Fruit fly (Drosophila melanogaster) whole organism, embryonic: ENCODE measurements around the gene alpha-Est8.

ENCODE experiments used
- Ada2b ChIP-seq: fragments of 200-800 bp; sonication (Bioruptor generic); IDR thresholded peaks from 2 replicates; pipeline ENCODE4 v1.3.6; 2022; ENCODE audit warnings: missing biosample characterization, missing genetic modification characterization
- Atf6 ChIP-seq: fragments of 200-800 bp; sonication (Bioruptor generic); IDR thresholded peaks from 2 replicates; pipeline ENCODE4 v1.3.6; 2022; ENCODE audit warnings: missing biosample characterization, missing genetic modification characterization
- Bgb ChIP-seq: fragments of 200-800 bp; sonication (Bioruptor generic); IDR thresholded peaks from 2 replicates; pipeline ENCODE4 v1.3.6; 2022; ENCODE audit warnings: missing biosample characterization, missing genetic modification characterization; ENCODE audit not compliant: partially characterized antibody
- BtbVII ChIP-seq: fragments of 200-800 bp; sonication (Bioruptor generic); optimal IDR thresholded peaks from 3 replicates; lab custom pipeline; 2017; ENCODE audit warnings: missing biosample characterization, mild to moderate bottlenecking, missing genetic modification characterization
- C15 ChIP-seq: fragments of 200-800 bp; sonication (Bioruptor generic); IDR thresholded peaks from 3 replicates; pipeline ENCODE4 v1.3.6; 2022; ENCODE audit warnings: missing biosample characterization, missing genetic modification characterization
- CG10431 ChIP-seq: fragments of 200-800 bp; sonication (Bioruptor generic); optimal IDR thresholded peaks from 3 replicates; lab custom pipeline; 2018; ENCODE audit warnings: missing biosample characterization, mild to moderate bottlenecking, missing genetic modification characterization
- CG10959 ChIP-seq: fragments of 200-800 bp; sonication (Bioruptor generic); IDR thresholded peaks from 2 replicates; pipeline ENCODE4 v1.3.6; 2022; ENCODE audit warnings: missing biosample characterization, missing genetic modification characterization
- CG11398 ChIP-seq: fragments of 200-800 bp; sonication (Bioruptor generic); optimal IDR thresholded peaks from 2 replicates; lab custom pipeline; 2016; ENCODE audit warnings: missing biosample characterization, missing genetic modification characterization
- CG15514 ChIP-seq: fragments of 200-800 bp; sonication (Bioruptor generic); optimal IDR thresholded peaks from 3 replicates; lab custom pipeline; 2017; ENCODE audit warnings: missing biosample characterization, missing genetic modification characterization, mild to moderate bottlenecking, moderate library complexity, missing genetic modification reagents
- CG17385 ChIP-seq: fragments of 200-800 bp; sonication (Bioruptor generic); optimal IDR thresholded peaks from 3 replicates; lab custom pipeline; 2018; ENCODE audit warnings: missing biosample characterization, mild to moderate bottlenecking, missing genetic modification characterization
- CG17568 ChIP-seq: fragments of 200-800 bp; sonication (Bioruptor generic); optimal IDR thresholded peaks from 2 replicates; lab custom pipeline; 2018; ENCODE audit warnings: missing biosample characterization, mild to moderate bottlenecking, missing genetic modification characterization, moderate library complexity
- CG2120 ChIP-seq: fragments of 200-800 bp; sonication (Bioruptor generic); optimal IDR thresholded peaks from 3 replicates; lab custom pipeline; 2016; ENCODE audit warnings: missing biosample characterization, missing genetic modification characterization
- CG32772 ChIP-seq: fragments of 200-800 bp; sonication (Bioruptor generic); IDR thresholded peaks from 2 replicates; pipeline ENCODE4 v1.3.6; 2022; ENCODE audit warnings: missing biosample characterization, missing genetic modification characterization
- CG3281 ChIP-seq: fragments of 200-800 bp; sonication (Bioruptor generic); optimal IDR thresholded peaks from 3 replicates; lab custom pipeline; 2017; ENCODE audit warnings: missing biosample characterization, mild to moderate bottlenecking, missing genetic modification characterization
- CG3847 ChIP-seq: fragments of 200-800 bp; sonication (Bioruptor generic); IDR thresholded peaks from 2 replicates; pipeline ENCODE4 v1.3.6; 2022; ENCODE audit warnings: missing biosample characterization, missing genetic modification characterization
- CG4820 ChIP-seq: fragments of 200-800 bp; sonication (Bioruptor generic); optimal IDR thresholded peaks from 3 replicates; lab custom pipeline; 2016; ENCODE audit warnings: missing biosample characterization, missing genetic modification characterization
- CG8388 ChIP-seq: fragments of 200-800 bp; sonication (Bioruptor generic); optimal IDR thresholded peaks from 2 replicates; lab custom pipeline; 2019; ENCODE audit warnings: missing biosample characterization, mild to moderate bottlenecking, missing genetic modification characterization, moderate library complexity
- CG8944 ChIP-seq: fragments of 200-800 bp; sonication (Bioruptor generic); optimal IDR thresholded peaks from 3 replicates; lab custom pipeline; 2016; ENCODE audit warnings: missing biosample characterization, missing genetic modification characterization
- CG9876 ChIP-seq: fragments of 200-800 bp; sonication (Bioruptor generic); optimal IDR thresholded peaks from 2 replicates; lab custom pipeline; 2016; ENCODE audit warnings: missing biosample characterization, missing genetic modification characterization
- CkIIα-i1 ChIP-seq: fragments of 200-800 bp; sonication (Bioruptor generic); IDR thresholded peaks from 2 replicates; pipeline ENCODE4 v1.3.6; 2022; ENCODE audit warnings: missing biosample characterization, missing genetic modification characterization
- Eip74EF ChIP-seq, 2 experiments: fragments of 200-800 bp in 1 of 2; fragments of >200 bp in 1 of 2; sonication (Bioruptor generic) in 1 of 2; optimal IDR thresholded peaks; 2 replicates each; lab custom pipeline; 2017 to 2019; ENCODE audit warnings: missing biosample characterization in 2 of 2, missing genetic modification characterization in 2 of 2, mild to moderate bottlenecking in 1 of 2, moderate library complexity in 1 of 2
- Ets97D ChIP-seq: fragments of 200-800 bp; sonication (Bioruptor generic); optimal IDR thresholded peaks from 3 replicates; lab custom pipeline; 2016; ENCODE audit warnings: missing biosample characterization, missing genetic modification characterization
- H2.0 ChIP-seq: fragments of 200-800 bp; sonication (Bioruptor generic); IDR thresholded peaks from 2 replicates; pipeline ENCODE4 v1.3.6; 2022; ENCODE audit warnings: missing biosample characterization, missing genetic modification characterization
- HLHmδ ChIP-seq: fragments of 200-800 bp; sonication (Bioruptor generic); optimal IDR thresholded peaks from 2 replicates; lab custom pipeline; 2018; ENCODE audit warnings: missing biosample characterization, mild to moderate bottlenecking, missing genetic modification characterization, moderate library complexity
- HmgD ChIP-seq: fragments of 200-800 bp; sonication (Bioruptor generic); optimal IDR thresholded peaks from 3 replicates; lab custom pipeline; 2016; ENCODE audit warnings: missing biosample characterization, missing genetic modification characterization
- HmgZ ChIP-seq: fragments of 200-800 bp; sonication (Bioruptor generic); optimal IDR thresholded peaks from 2 replicates; lab custom pipeline; 2018; ENCODE audit warnings: missing biosample characterization, mild to moderate bottlenecking, missing genetic modification characterization
- Hmr ChIP-seq: fragments of 200-800 bp; sonication (Bioruptor generic); optimal IDR thresholded peaks from 3 replicates; lab custom pipeline; 2017; ENCODE audit warnings: mild to moderate bottlenecking, missing biosample characterization, missing genetic modification reagents, missing genetic modification characterization
- Meics ChIP-seq: fragments of 200-800 bp; sonication (Bioruptor generic); optimal IDR thresholded peaks from 2 replicates; lab custom pipeline; 2017; ENCODE audit warnings: missing biosample characterization, mild to moderate bottlenecking, missing genetic modification characterization
- Nf-YC ChIP-seq: fragments of 200-800 bp; optimal IDR thresholded peaks from 3 replicates; lab custom pipeline; 2019; ENCODE audit warnings: missing biosample characterization, mild to moderate bottlenecking, missing genetic modification characterization, moderate library complexity
- Ssrp ChIP-seq: fragments of 200-800 bp; sonication (Bioruptor generic); optimal IDR thresholded peaks from 2 replicates; lab custom pipeline; 2018; ENCODE audit warnings: missing biosample characterization, mild to moderate bottlenecking, missing genetic modification characterization, moderate library complexity
- Xbp1 ChIP-seq: fragments of 200-800 bp; sonication (Bioruptor generic); optimal IDR thresholded peaks from 3 replicates; lab custom pipeline; 2016; ENCODE audit warnings: missing biosample characterization, mild to moderate bottlenecking, missing genetic modification characterization
- ase ChIP-seq: fragments of 200-800 bp; sonication (Bioruptor generic); IDR thresholded peaks from 3 replicates; pipeline ENCODE4 v1.3.6; 2022; ENCODE audit warnings: missing biosample characterization, missing genetic modification characterization
- az2 ChIP-seq: fragments of 200-800 bp; sonication (Bioruptor generic); optimal IDR thresholded peaks from 3 replicates; lab custom pipeline; 2016; ENCODE audit warnings: missing biosample characterization, missing genetic modification characterization
- cas ChIP-seq: fragments of 200-800 bp; sonication (Bioruptor generic); IDR thresholded peaks from 2 replicates; pipeline ENCODE4 v1.3.6; 2022; ENCODE audit warnings: missing biosample characterization, missing genetic modification characterization
- chif ChIP-seq, 2 experiments: fragments of 200-800 bp; sonication (Bioruptor generic); optimal IDR thresholded peaks; 3 replicates each; lab custom pipeline; 2016; ENCODE audit warnings: missing biosample characterization in 2 of 2, missing genetic modification characterization in 2 of 2
- cwo ChIP-seq: fragments of 200-800 bp; sonication (Bioruptor generic); optimal IDR thresholded peaks from 3 replicates; lab custom pipeline; 2017; ENCODE audit warnings: missing biosample characterization, missing genetic modification characterization, mild to moderate bottlenecking, moderate library complexity, missing genetic modification reagents
- disco-r ChIP-seq: fragments of 200-800 bp; sonication (Bioruptor generic); optimal IDR thresholded peaks from 2 replicates; lab custom pipeline; 2016; ENCODE audit warnings: missing biosample characterization, missing genetic modification characterization
- eve ChIP-seq, 2 experiments: fragments of >200 bp; optimal IDR thresholded peaks; 2 replicates each; lab custom pipeline; 2017; ENCODE audit warnings: missing biosample characterization in 2 of 2, missing genetic modification characterization in 2 of 2
- eyg ChIP-seq: fragments of 200-800 bp; sonication (Bioruptor generic); optimal IDR thresholded peaks from 3 replicates; lab custom pipeline; 2016; ENCODE audit warnings: missing biosample characterization, missing genetic modification characterization
- gce ChIP-seq: fragments of 200-800 bp; sonication (Bioruptor generic); IDR thresholded peaks from 3 replicates; pipeline ENCODE4 v1.3.6; 2022; ENCODE audit warnings: missing biosample characterization, missing genetic modification characterization
- gcm ChIP-seq: fragments of 200-800 bp; sonication (Bioruptor generic); optimal IDR thresholded peaks from 2 replicates; lab custom pipeline; 2019; ENCODE audit warnings: missing biosample characterization, mild to moderate bottlenecking, missing genetic modification characterization, moderate library complexity
- gcm2 ChIP-seq: fragments of 200-800 bp; sonication (Bioruptor generic); optimal IDR thresholded peaks from 2 replicates; lab custom pipeline; 2016; ENCODE audit warnings: missing biosample characterization, missing genetic modification characterization
- kni ChIP-seq: fragments of 200-800 bp; sonication (Bioruptor generic); optimal IDR thresholded peaks from 3 replicates; lab custom pipeline; 2017; ENCODE audit warnings: mild to moderate bottlenecking, missing biosample characterization, missing genetic modification reagents, missing genetic modification characterization
- p53 ChIP-seq: fragments of 200-800 bp; sonication (Bioruptor generic); optimal IDR thresholded peaks from 2 replicates; lab custom pipeline; 2016; ENCODE audit warnings: missing biosample characterization, missing genetic modification characterization
- prd ChIP-seq, 3 experiments: fragments of >200 bp in 2 of 3; fragments of 200-800 bp in 1 of 3; sonication (Bioruptor generic) in 1 of 3; optimal IDR thresholded peaks in 2 of 3; IDR thresholded peaks in 1 of 3; 2 replicates in 2 of 3; 3 replicates in 1 of 3; pipeline versions ENCODE4 v1.3.6 to Lab custom; 2017 to 2022; ENCODE audit warnings: missing biosample characterization in 1 of 3, missing genetic modification characterization in 1 of 3
- sim ChIP-seq: fragments of 200-800 bp; sonication (Bioruptor generic); IDR thresholded peaks from 2 replicates; pipeline ENCODE4 v1.3.6; 2022; ENCODE audit warnings: missing biosample characterization, missing genetic modification characterization
- tgo ChIP-seq: fragments of 200-800 bp; sonication (Bioruptor generic); IDR thresholded peaks from 3 replicates; pipeline ENCODE4 v1.3.6; 2022; ENCODE audit warnings: missing biosample characterization, missing genetic modification characterization
- tin ChIP-seq: fragments of 200-800 bp; sonication (Bioruptor generic); optimal IDR thresholded peaks from 3 replicates; lab custom pipeline; 2016; ENCODE audit warnings: missing biosample characterization, missing genetic modification characterization
- tna ChIP-seq: fragments of 200-800 bp; sonication (Bioruptor generic); IDR thresholded peaks from 2 replicates; pipeline ENCODE4 v1.3.6; 2022; ENCODE audit warnings: missing biosample characterization, missing genetic modification characterization; ENCODE audit not compliant: partially characterized antibody
- vvl ChIP-seq: fragments of 200-800 bp; sonication (Bioruptor generic); IDR thresholded peaks from 2 replicates; pipeline ENCODE4 v1.3.6; 2022; ENCODE audit warnings: missing biosample characterization, missing genetic modification characterization

alpha-Est8 gene

DNA sequence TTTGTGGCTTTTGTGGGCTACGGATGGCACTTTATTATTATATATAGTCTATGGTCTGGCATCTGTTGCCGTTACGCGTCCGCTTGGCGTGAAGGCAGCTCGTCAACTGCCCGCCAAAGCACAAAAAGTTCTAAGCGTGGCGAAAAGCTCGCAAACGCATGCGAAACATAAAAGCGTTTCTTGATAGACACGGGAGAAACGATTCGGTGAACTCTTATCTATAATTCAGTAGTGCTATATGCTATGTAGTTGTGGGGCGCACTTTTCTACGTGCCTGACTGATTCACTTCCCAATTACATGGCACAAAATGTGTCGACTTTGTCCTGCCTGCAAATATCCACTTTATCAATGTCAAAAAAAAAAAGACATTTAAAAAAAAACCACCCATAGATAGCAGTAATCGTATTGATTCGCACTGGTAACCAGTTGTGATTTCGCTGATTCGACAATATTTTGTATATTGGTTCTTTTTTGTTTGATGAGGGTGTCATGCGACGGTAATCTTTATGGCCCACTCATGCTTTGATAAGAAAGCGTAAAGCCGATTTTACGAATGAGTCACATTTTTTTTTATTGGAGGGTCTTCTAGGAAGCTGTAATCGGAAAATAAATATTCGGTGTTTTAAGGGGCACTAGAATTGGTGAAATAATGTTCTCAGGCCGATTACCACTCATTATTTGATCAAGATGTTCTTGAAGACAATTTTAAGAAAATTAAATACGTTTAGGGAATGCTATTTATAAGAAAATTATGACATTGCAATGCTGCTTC, 10.3 kb downstream of the alpha-Est8 start, which contains the start of gene alpha-Est9 (continued):
- TF ChIP-seq CG3847 (GFP tag; lab: Robert Waterston, UW) (no peak), CG3281 (no peak), CG32772 (GFP tag; lab: Robert Waterston, UW) (no peak), Ada2b (GFP tag; lab: Robert Waterston, UW) (no peak), gce (no peak), CG11398 (GFP tag; lab: Kevin White, UChicago) (no peak), HmgD (no peak), cwo (GFP tag; lab: Kevin White, UChicago) (peak; percentile 70), HLHmδ (GFP tag; lab: Kevin White, UChicago) (no peak), Ssrp (no peak), tgo (GFP tag; lab: Robert Waterston, UW) (no peak), HmgZ (peak; percentile 11), gcm (GFP tag; lab: Kevin White, UChicago) (no peak), prd (optimal IDR thresholded peaks at IDR 0.05; lab: Kevin White, UChicago) (no peak), prd (GFP tag; IDR thresholded peaks at IDR 0.05; lab: Robert Waterston, UW) (no peak), eve (GFP tag; optimal IDR thresholded peaks at IDR 0.05; lab: Kevin White, UChicago) (peak in 1 of 2 experiments; percentile 14), disco-r (GFP tag; lab: Kevin White, UChicago) (no peak), kni (GFP tag; lab: Kevin White, UChicago) (no peak), CG15514 (GFP tag; lab: Kevin White, UChicago) (peak; percentile 27), CG17568 (no peak), CG10431 (GFP tag; lab: Kevin White, UChicago) (no peak), eyg (no peak), vvl (GFP tag; lab: Robert Waterston, UW) (no peak), CG2120 (no peak), Xbp1 (GFP tag; lab: Kevin White, UChicago) (no peak), CG8944 (GFP tag; lab: Kevin White, UChicago) (no peak), tin (GFP tag; lab: Kevin White, UChicago) (no peak), BtbVII (GFP tag; lab: Kevin White, UChicago) (no peak), tna (GFP tag; lab: Robert Waterston, UW) (no peak), CG8388 (GFP tag; lab: Kevin White, UChicago) (no peak), ase (no peak), Bgb (GFP tag; lab: Robert Waterston, UW) (peak; percentile 48; the same call in 1 of the 2 replicates), CG10959 (GFP tag; lab: Robert Waterston, UW) (no peak), az2 (GFP tag; lab: Kevin White, UChicago) (no peak), sim (GFP tag; lab: Robert Waterston, UW) (no peak), H2.0 (GFP tag; lab: Robert Waterston, UW) (no peak), gcm2 (GFP tag; lab: Kevin White, UChicago) (no peak), Atf6 (GFP tag; lab: Robert Waterston, UW) (0 out of 2 replicates have a peak, but pooled peaks have one; percentile 31), p53 (GFP tag; lab: Kevin White, UChicago) (no peak), Eip74EF (GFP tag; optimal IDR thresholded peaks at IDR 0.05; lab: Kevin White, UChicago) (no peak), Ets97D (GFP tag; lab: Kevin White, UChicago) (no peak), Nf-YC (tag; lab: Kevin White, UChicago) (no peak), CG9876 (GFP tag; lab: Kevin White, UChicago) (no peak), CG4820 (no peak), CkIIα-i1 (GFP tag; lab: Robert Waterston, UW) (no peak), Hmr (GFP tag; lab: Kevin White, UChicago) (peak; percentile 52), CG17385 (GFP tag; lab: Kevin White, UChicago) (no peak), Meics (GFP tag; lab: Kevin White, UChicago) (peak; percentile 29), C15 (no peak), chif (GFP tag; optimal IDR thresholded peaks at IDR 0.05; lab: Kevin White, UChicago) (no peak), cas (GFP tag; lab: Robert Waterston, UW) (no peak)
